Worm (Caenorhabditis elegans) whole organism, late embryonic: Measurements from ENCODE around the gene fkh-2.

Experiments
- T23F11.4 ChIP-seq: fragments of 200-800 bp; sonication (Bioruptor generic); optimal IDR thresholded peaks from 2 replicates; lab custom pipeline; 2018; ENCODE audit warnings: mild to moderate bottlenecking, missing genetic modification characterization, missing compliant biosample characterization
- ets-4 ChIP-seq: sonication (generic microtip); optimal IDR thresholded peaks from 2 replicates; lab custom pipeline; 2016; ENCODE audit warnings: missing genetic modification characterization, missing compliant biosample characterization
- lim-6 ChIP-seq: sonication (generic microtip); optimal IDR thresholded peaks from 2 replicates; lab custom pipeline; 2016; ENCODE audit warnings: missing genetic modification characterization, missing compliant biosample characterization
- nfya-1 ChIP-seq: sonication (generic microtip); optimal IDR thresholded peaks from 2 replicates; lab custom pipeline; 2017; ENCODE audit warnings: missing genetic modification characterization, mild to moderate bottlenecking, missing compliant biosample characterization, antibody characterized with exemption, moderate library complexity
- nhr-11 ChIP-seq: fragments of 150-350 bp; optimal IDR thresholded peaks from 2 replicates; lab custom pipeline; 2014; ENCODE audit warnings: missing biosample characterization, missing genetic modification characterization
- pax-1 ChIP-seq: fragments of 150-350 bp; optimal IDR thresholded peaks from 2 replicates; lab custom pipeline; 2014; ENCODE audit warnings: missing biosample characterization, missing genetic modification characterization
- pha-4 ChIP-seq: fragments of 150-350 bp; optimal IDR thresholded peaks from 2 replicates; lab custom pipeline; 2018; ENCODE audit warnings: missing biosample characterization, missing genetic modification reagents, missing genetic modification characterization
- pqm-1 ChIP-seq: sonication (generic microtip); optimal IDR thresholded peaks from 2 replicates; lab custom pipeline; 2016; ENCODE audit warnings: missing genetic modification characterization, missing compliant biosample characterization
- sdc-2 ChIP-seq: sonication (generic microtip); optimal IDR thresholded peaks from 2 replicates; lab custom pipeline; 2016; ENCODE audit warnings: missing genotype, missing genetic modification characterization, missing compliant biosample characterization

DNA sequence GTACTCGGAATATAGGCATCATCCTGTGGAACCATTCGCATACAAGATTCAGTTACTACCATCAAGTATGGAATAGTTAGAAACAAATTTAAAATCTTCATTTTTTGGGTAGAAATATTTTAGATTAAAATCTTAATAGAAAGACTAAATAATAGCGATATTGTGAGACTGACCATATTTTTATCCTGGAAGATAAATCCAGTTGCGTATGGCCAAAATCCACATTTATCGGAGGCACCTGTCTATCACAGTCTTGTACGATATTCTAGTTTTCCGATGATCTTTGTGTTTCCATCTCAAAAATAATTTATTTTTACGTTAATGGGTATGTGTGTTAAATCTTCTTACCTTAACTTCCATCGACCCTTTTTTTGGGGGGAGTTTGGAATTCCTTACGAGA is 22.2 kb upstream of the fkh-2 start, which contains the start of gene F47B7.3:
- TF ChIP-seq ets-4 (tag; lab: Kevin White, UChicago) (no peak), pqm-1 (tag; lab: Kevin White, UChicago) (no peak), pax-1 (no peak), T23F11.4 (no peak), pha-4 (no peak), nhr-11 (no peak), sdc-2 (tag; lab: Kevin White, UChicago) (no peak), lim-6 (tag; lab: Kevin White, UChicago) (no peak), nfya-1 (tag; lab: Kevin White, UChicago) (no peak)
